Fruit fly (Drosophila melanogaster) S2 (cell line): ENCODE results near the gene scpr-A.

Experiments used
- CG8478 ChIP-seq: fragments of >200 bp; optimal IDR thresholded peaks from 2 replicates; lab custom pipeline; 2018
- CTCF ChIP-seq, 2 experiments: fragments of >200 bp; optimal IDR thresholded peaks; 2 replicates each; lab custom pipeline; 2018

dm6 chr3R:11286948-11287347 is 46.0 kb downstream of the scpr-A start:
- TF ChIP-seq CG8478 = no peak
- TF ChIP-seq CTCF (optimal IDR thresholded peaks at IDR 0.05; lab: Kevin White, UChicago) = peak; percentile 48 to 61
